Worm (Caenorhabditis elegans) whole organism, young adult: ENCODE data around the gene smf-2.

ENCODE experiments used
- B0019.2 ChIP-seq: fragments of 200-800 bp; sonication (Bioruptor generic); conservative IDR thresholded peaks from 2 replicates; pipeline ENCODE4 v1.3.6; 2022; ENCODE audit warnings: missing genetic modification reagents, missing genetic modification characterization, missing compliant biosample characterization
- C06A6.2 ChIP-seq: fragments of 200-800 bp; sonication (Bioruptor generic); conservative IDR thresholded peaks from 2 replicates; pipeline ENCODE4 v1.3.6; 2022; ENCODE audit warnings: missing genetic modification characterization, missing compliant biosample characterization
- F22D6.2 ChIP-seq: sonication (generic microtip); optimal IDR thresholded peaks from 2 replicates; lab custom pipeline; 2016; ENCODE audit warnings: mild to moderate bottlenecking, missing genetic modification characterization, missing compliant biosample characterization
- F52B5.7 ChIP-seq: sonication (generic microtip); optimal IDR thresholded peaks from 2 replicates; lab custom pipeline; 2016; ENCODE audit warnings: mild to moderate bottlenecking, missing genetic modification characterization, missing compliant biosample characterization
- F57A8.1 ChIP-seq: fragments of 200-800 bp; sonication (Bioruptor generic); optimal IDR thresholded peaks from 2 replicates; lab custom pipeline; 2018; ENCODE audit warnings: mild to moderate bottlenecking, missing genetic modification characterization, moderate library complexity, missing compliant biosample characterization
- K11D2.4 ChIP-seq: fragments of 200-800 bp; sonication (Bioruptor generic); IDR thresholded peaks from 2 replicates; pipeline ENCODE4 v1.3.6; 2022; ENCODE audit warnings: missing genetic modification reagents, missing genetic modification characterization, missing compliant biosample characterization
- Y53F4B.3 ChIP-seq: fragments of 200-800 bp; sonication (Bioruptor generic); IDR thresholded peaks from 2 replicates; pipeline ENCODE4 v1.3.6; 2022; ENCODE audit warnings: missing genetic modification reagents, missing genetic modification characterization, missing compliant biosample characterization
- Y56A3A.18 ChIP-seq: fragments of 200-800 bp; sonication (Bioruptor generic); IDR thresholded peaks from 2 replicates; pipeline ENCODE4 v1.3.6; 2022; ENCODE audit warnings: missing genetic modification reagents, missing genetic modification characterization, missing compliant biosample characterization
- Y79H2A.3 ChIP-seq: fragments of 200-800 bp; sonication (Bioruptor generic); conservative IDR thresholded peaks from 2 replicates; pipeline ENCODE4 v1.3.6; 2022; ENCODE audit warnings: missing genetic modification reagents, missing genetic modification characterization, missing compliant biosample characterization
- ZK185.1 ChIP-seq: sonication (generic microtip); optimal IDR thresholded peaks from 2 replicates; lab custom pipeline; 2016; ENCODE audit warnings: mild to moderate bottlenecking, missing genetic modification characterization, missing compliant biosample characterization; ENCODE audit not compliant: poor library complexity, severe bottlenecking
- akir-1 ChIP-seq: fragments of 200-800 bp; sonication (Bioruptor generic); optimal IDR thresholded peaks from 2 replicates; lab custom pipeline; 2018; ENCODE audit warnings: mild to moderate bottlenecking, missing genetic modification characterization, moderate library complexity, missing compliant biosample characterization
- ama-1 ChIP-seq, 3 experiments: fragments of 150-350 bp in 1 of 3; sonication (generic microtip) in 2 of 3; optimal IDR thresholded peaks; 2 replicates each; lab custom pipeline; 2014 to 2018; ENCODE audit warnings: missing biosample characterization in 2 of 3, missing genetic modification characterization in 2 of 3, missing genetic modification reagents in 2 of 3
- atf-7 ChIP-seq: sonication (generic microtip); optimal IDR thresholded peaks from 2 replicates; lab custom pipeline; 2017; ENCODE audit warnings: mild to moderate bottlenecking, missing genetic modification characterization, missing compliant biosample characterization
- athp-1 ChIP-seq: sonication (generic microtip); optimal IDR thresholded peaks from 2 replicates; lab custom pipeline; 2017; ENCODE audit warnings: mild to moderate bottlenecking, missing genetic modification characterization, missing compliant biosample characterization
- cebp-2 ChIP-seq: fragments of 200-800 bp; sonication (Bioruptor generic); IDR thresholded peaks from 2 replicates; pipeline ENCODE4 v1.3.6; 2022; ENCODE audit warnings: missing genetic modification characterization, missing compliant biosample characterization
- ceh-91 ChIP-seq: fragments of 200-800 bp; sonication (Bioruptor generic); IDR thresholded peaks from 2 replicates; pipeline ENCODE4 v1.3.6; 2022; ENCODE audit warnings: missing genetic modification reagents, missing genetic modification characterization, missing compliant biosample characterization
- dox-1 ChIP-seq: fragments of 200-800 bp; sonication (Bioruptor generic); IDR thresholded peaks from 2 replicates; pipeline ENCODE4 v1.3.6; 2022; ENCODE audit warnings: missing genetic modification reagents, missing genetic modification characterization, missing compliant biosample characterization
- dpl-1 ChIP-seq: fragments of 150-350 bp; optimal IDR thresholded peaks from 2 replicates; lab custom pipeline; 2014; ENCODE audit warnings: missing biosample characterization, missing genetic modification reagents, missing genetic modification characterization
- egl-44 ChIP-seq: fragments of 200-800 bp; sonication (Bioruptor generic); IDR thresholded peaks from 2 replicates; pipeline ENCODE4 v1.3.6; 2022; ENCODE audit warnings: missing genetic modification reagents, missing genetic modification characterization, missing compliant biosample characterization
- egrh-3 ChIP-seq: fragments of 200-800 bp; sonication (Bioruptor generic); IDR thresholded peaks from 2 replicates; pipeline ENCODE4 v1.3.6; 2022; ENCODE audit warnings: missing genetic modification reagents, missing genetic modification characterization, missing compliant biosample characterization
- ets-4 ChIP-seq: fragments of 200-800 bp; sonication (Bioruptor generic); optimal IDR thresholded peaks from 2 replicates; lab custom pipeline; 2018; ENCODE audit warnings: mild to moderate bottlenecking, missing genetic modification characterization, missing compliant biosample characterization
- hlh-12 ChIP-seq: sonication (generic microtip); optimal IDR thresholded peaks from 2 replicates; lab custom pipeline; 2016; ENCODE audit warnings: missing genetic modification characterization, missing compliant biosample characterization
- lag-1 ChIP-seq: fragments of 200-800 bp; sonication (Bioruptor generic); IDR thresholded peaks from 2 replicates; pipeline ENCODE4 v1.3.6; 2022; ENCODE audit warnings: missing genetic modification reagents, missing genetic modification characterization, missing compliant biosample characterization
- let-607 ChIP-seq, 2 experiments: fragments of 200-800 bp in 1 of 2; sonication (Bioruptor generic) in 1 of 2; sonication (generic microtip) in 1 of 2; optimal IDR thresholded peaks; 2 replicates each; lab custom pipeline; 2016 to 2018; ENCODE audit warnings: mild to moderate bottlenecking in 2 of 2, missing compliant biosample characterization in 2 of 2, missing genetic modification characterization in 2 of 2, moderate library complexity in 2 of 2, missing genotype in 1 of 2
- lin-54 ChIP-seq: fragments of 200-800 bp; sonication (Bioruptor generic); optimal IDR thresholded peaks from 2 replicates; lab custom pipeline; 2018; ENCODE audit warnings: mild to moderate bottlenecking, missing genetic modification characterization, missing compliant biosample characterization
- madf-10 ChIP-seq: sonication (generic microtip); optimal IDR thresholded peaks from 2 replicates; lab custom pipeline; 2016; ENCODE audit warnings: mild to moderate bottlenecking, missing genetic modification characterization, missing compliant biosample characterization
- madf-3 ChIP-seq: fragments of 200-800 bp; sonication (Bioruptor generic); IDR thresholded peaks from 2 replicates; pipeline ENCODE4 v1.3.6; 2022; ENCODE audit warnings: missing genetic modification reagents, missing genetic modification characterization, missing compliant biosample characterization
- mcd-1 ChIP-seq: fragments of 200-800 bp; sonication (Bioruptor generic); IDR thresholded peaks from 2 replicates; pipeline ENCODE4 v1.3.6; 2022; ENCODE audit warnings: missing genetic modification reagents, missing genetic modification characterization, missing compliant biosample characterization
- mel-28 ChIP-seq: sonication (generic microtip); optimal IDR thresholded peaks from 2 replicates; lab custom pipeline; 2016; ENCODE audit warnings: borderline replicate concordance, mild to moderate bottlenecking, missing genetic modification characterization, missing compliant biosample characterization
- nhr-179 ChIP-seq: sonication (generic microtip); optimal IDR thresholded peaks from 2 replicates; lab custom pipeline; 2016; ENCODE audit warnings: mild to moderate bottlenecking, missing genetic modification characterization, missing compliant biosample characterization
- nhr-80 ChIP-seq: sonication (generic microtip); optimal IDR thresholded peaks from 2 replicates; lab custom pipeline; 2016; ENCODE audit warnings: missing genetic modification characterization, missing compliant biosample characterization
- pbrm-1 ChIP-seq: fragments of 200-800 bp; sonication (Bioruptor generic); IDR thresholded peaks from 2 replicates; pipeline ENCODE4 v1.3.6; 2022; ENCODE audit warnings: missing genetic modification reagents, missing genetic modification characterization, missing compliant biosample characterization
- pha-4 ChIP-seq: fragments of 150-350 bp; sonication (generic microtip); optimal IDR thresholded peaks from 2 replicates; lab custom pipeline; 2014; ENCODE audit warnings: missing biosample characterization, missing genetic modification reagents, missing genetic modification characterization
- repo-1 ChIP-seq: sonication (generic microtip); optimal IDR thresholded peaks from 2 replicates; lab custom pipeline; 2017; ENCODE audit warnings: mild to moderate bottlenecking, missing genetic modification characterization, missing compliant biosample characterization
- sea-2 ChIP-seq: fragments of 200-800 bp; sonication (Bioruptor generic); IDR thresholded peaks from 2 replicates; pipeline ENCODE4 v1.3.6; 2022; ENCODE audit warnings: missing genetic modification characterization, missing compliant biosample characterization
- snpc-4 ChIP-seq, 5 experiments: fragments of 150-350 bp in 1 of 5; sonication (generic microtip) in 4 of 5; optimal IDR thresholded peaks; 2 replicates each; lab custom pipeline; 2014 to 2018; ENCODE audit warnings: missing genetic modification characterization in 5 of 5, missing biosample characterization in 3 of 5, antibody characterized with exemption in 2 of 5, mild to moderate bottlenecking in 2 of 5, missing compliant biosample characterization in 2 of 5, missing genotype in 2 of 5, moderate library complexity in 2 of 5, missing genetic modification reagents in 1 of 5
- somi-1 ChIP-seq: fragments of 200-800 bp; sonication (Bioruptor generic); optimal IDR thresholded peaks from 2 replicates; lab custom pipeline; 2018; ENCODE audit warnings: mild to moderate bottlenecking, missing genetic modification characterization, missing compliant biosample characterization
- zfh-2 ChIP-seq: fragments of 200-800 bp; sonication (Bioruptor generic); conservative IDR thresholded peaks from 2 replicates; pipeline ENCODE4 v1.3.6; 2022; ENCODE audit warnings: missing genetic modification reagents, missing genetic modification characterization, missing compliant biosample characterization
- zim-3 ChIP-seq: sonication (generic microtip); optimal IDR thresholded peaks from 2 replicates; lab custom pipeline; 2017; ENCODE audit warnings: mild to moderate bottlenecking, missing genetic modification characterization, moderate library complexity, missing compliant biosample characterization
- ztf-26 ChIP-seq: sonication (generic microtip); optimal IDR thresholded peaks from 2 replicates; lab custom pipeline; 2017; ENCODE audit warnings: missing genetic modification characterization, missing compliant biosample characterization

The smf-2 gene

ce11 chrX:6747906-6748356 lies 29.4 kb upstream of the smf-2 start (continued):
- TF ChIP-seq lin-54 (GFP tag; lab: Kevin White, UChicago): no peak
- TF ChIP-seq sea-2 (GFP tag; lab: Robert Waterston, UW): no peak
- no peak for TF ChIP-seq hlh-12 (tag; lab: Kevin White, UChicago)
- TF ChIP-seq mcd-1: peak; percentile 39; the same call in 1 of the 2 replicates
- no peak for TF ChIP-seq Y79H2A.3 (GFP tag; lab: Robert Waterston, UW)
- TF ChIP-seq F22D6.2 (tag; lab: Kevin White, UChicago): no peak
- TF ChIP-seq lag-1: no peak
- TF ChIP-seq Y53F4B.3 (GFP tag; lab: Robert Waterston, UW): no peak
- TF ChIP-seq akir-1 (GFP tag; lab: Kevin White, UChicago): no peak
- TF ChIP-seq dpl-1 (GFP tag; lab: Kevin White, UChicago): no peak
- no peak for TF ChIP-seq zim-3 (tag; lab: Kevin White, UChicago)
- TF ChIP-seq madf-10 (tag; lab: Kevin White, UChicago): no peak
- TF ChIP-seq F52B5.7 (tag; lab: Kevin White, UChicago): no peak
- no peak for TF ChIP-seq B0019.2
- TF ChIP-seq egrh-3: no peak

- TF ChIP-seq K11D2.4 (GFP tag; lab: Robert Waterston, UW) (no peak), ama-1 (optimal IDR thresholded peaks at IDR 0.05; lab: Kevin White, UChicago) (peak; percentile 55), ama-1 (GFP tag; optimal IDR thresholded peaks at IDR 0.05; lab: Kevin White, UChicago) (no peak)
Measured at ce11 chrX:6746849-6747248, 28.4 kb upstream of the smf-2 start.

ce11 chrX:6745515-6745914 lies 27.0 kb upstream of the smf-2 start:
- TF ChIP-seq madf-10 (tag; lab: Kevin White, UChicago): no peak
- no peak for TF ChIP-seq ztf-26 (tag; lab: Kevin White, UChicago)
- no peak for TF ChIP-seq nhr-179
- peak; percentile 14 for TF ChIP-seq somi-1

ce11 chrX:6744978-6745377 lies 26.5 kb upstream of the smf-2 start:
- TF ChIP-seq pbrm-1 (0 out of 2 replicates have a peak, but pooled peaks have one; percentile 23), zfh-2 (0 out of 2 replicates have a peak, but pooled peaks have one; percentile 26), repo-1 (tag; lab: Kevin White, UChicago) (no peak), mel-28 (no peak), atf-7 (tag; lab: Kevin White, UChicago) (no peak), mcd-1 (0 out of 2 replicates have a peak, but pooled peaks have one; percentile 17), cebp-2 (GFP tag; lab: Robert Waterston, UW) (0 out of 2 replicates have a peak, but pooled peaks have one; percentile 27), K11D2.4 (GFP tag; lab: Robert Waterston, UW) (no peak), hlh-12 (tag; lab: Kevin White, UChicago) (no peak), Y79H2A.3 (GFP tag; lab: Robert Waterston, UW) (no peak)
- TF ChIP-seq, all 124 proteins: peak for 4

ce11 chrX:6744537-6744936 lies 26.0 kb upstream of the smf-2 start:
- TF ChIP-seq ama-1 (optimal IDR thresholded peaks at IDR 0.05; lab: Kevin White, UChicago): peak; percentile 12
- no peak for TF ChIP-seq ama-1 (GFP tag; optimal IDR thresholded peaks at IDR 0.05; lab: Kevin White, UChicago)
- peak; percentile 42 for TF ChIP-seq dox-1 (GFP tag; lab: Robert Waterston, UW)
- TF ChIP-seq pha-4 (tag; lab: Kevin White, UChicago): no peak
- no peak for TF ChIP-seq F52B5.7 (tag; lab: Kevin White, UChicago)
- no peak for TF ChIP-seq Y79H2A.3 (GFP tag; lab: Robert Waterston, UW)
- no peak for TF ChIP-seq snpc-4 (GFP tag; optimal IDR thresholded peaks at IDR 0.05; lab: Kevin White, UChicago)
- no peak for TF ChIP-seq snpc-4 (tag; optimal IDR thresholded peaks at IDR 0.05; lab: Kevin White, UChicago)
- TF ChIP-seq madf-3: no peak
- no peak for TF ChIP-seq egl-44 (GFP tag; lab: Robert Waterston, UW)
- no peak for TF ChIP-seq C06A6.2 (GFP tag; lab: Robert Waterston, UW)
- peak; percentile 93 for TF ChIP-seq nhr-80
- no peak for TF ChIP-seq Y56A3A.18 (GFP tag; lab: Robert Waterston, UW)
- peak; percentile 56 for TF ChIP-seq ZK185.1 (tag; lab: Kevin White, UChicago)
- no peak for TF ChIP-seq athp-1 (tag; lab: Kevin White, UChicago)
- peak in 1 of 2 experiments; percentile 30 for TF ChIP-seq let-607 (tag; optimal IDR thresholded peaks at IDR 0.05; lab: Kevin White, UChicago)
- TF ChIP-seq ceh-91 (GFP tag; lab: Robert Waterston, UW): no peak
- TF ChIP-seq ets-4 (GFP tag; lab: Kevin White, UChicago): no peak
- no peak for TF ChIP-seq F57A8.1 (GFP tag; lab: Kevin White, UChicago)
- 0 out of 2 replicates have a peak, but pooled peaks have one; percentile 5 for TF ChIP-seq lag-1
